Fruit fly (Drosophila melanogaster) whole organism, prepupa: ENCODE measurements around the gene CG43630.

Experiments used
- Blimp-1 ChIP-seq: fragments of 200-800 bp; sonication (Bioruptor generic); optimal IDR thresholded peaks from 3 replicates; lab custom pipeline; 2017; ENCODE audit warnings: missing biosample characterization, missing genetic modification characterization, mild to moderate bottlenecking, moderate library complexity, missing genetic modification reagents
- Ets96B ChIP-seq: fragments of 200-800 bp; optimal IDR thresholded peaks from 2 replicates; lab custom pipeline; 2019; ENCODE audit warnings: missing biosample characterization, mild to moderate bottlenecking, missing genetic modification characterization, moderate library complexity
- OdsH ChIP-seq: fragments of 200-800 bp; sonication (Bioruptor generic); optimal IDR thresholded peaks from 3 replicates; lab custom pipeline; 2016; ENCODE audit warnings: missing biosample characterization, missing genetic modification characterization
- esn ChIP-seq: fragments of 200-800 bp; sonication (Bioruptor generic); optimal IDR thresholded peaks from 2 replicates; lab custom pipeline; 2016; ENCODE audit warnings: missing biosample characterization, mild to moderate bottlenecking, missing genetic modification characterization, moderate library complexity
- fd85E ChIP-seq: fragments of 200-800 bp; sonication (Bioruptor generic); optimal IDR thresholded peaks from 3 replicates; lab custom pipeline; 2016; ENCODE audit warnings: missing biosample characterization, missing genetic modification characterization

DNA sequence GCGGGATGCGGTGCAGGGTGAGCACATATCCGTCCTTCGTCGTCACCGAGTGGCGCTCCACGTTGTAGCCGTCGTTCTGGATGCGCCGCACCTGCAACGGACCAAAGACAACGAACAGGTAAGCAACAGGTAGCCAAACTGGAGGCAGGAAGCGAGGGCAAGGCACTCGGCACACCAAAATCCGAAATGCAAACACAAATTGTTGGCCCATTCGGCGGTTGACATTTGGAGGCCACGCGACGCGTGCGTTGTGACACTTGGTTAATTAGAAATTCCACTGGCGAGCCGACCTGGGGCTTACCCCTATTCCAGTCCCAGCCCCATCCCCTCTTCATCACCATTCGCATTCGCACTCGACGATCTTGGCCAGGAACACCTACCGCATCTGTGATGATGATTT, 34.4 kb downstream of the CG43630 start:
- TF ChIP-seq Ets96B (tag; lab: Kevin White, UChicago) (no peak), fd85E (no peak), OdsH (GFP tag; lab: Kevin White, UChicago) (no peak), Blimp-1 (GFP tag; lab: Kevin White, UChicago) (no peak), esn (GFP tag; lab: Kevin White, UChicago) (no peak)
